Worm (Caenorhabditis elegans) whole organism, young adult: Measurements from ENCODE around the gene R09H10.1.

Experiments used
- B0261.1 ChIP-seq: sonication (generic microtip); optimal IDR thresholded peaks from 2 replicates; lab custom pipeline; 2016; ENCODE audit warnings: mild to moderate bottlenecking, missing genetic modification characterization, moderate library complexity, missing compliant biosample characterization
- C06A6.2 ChIP-seq: fragments of 200-800 bp; sonication (Bioruptor generic); conservative IDR thresholded peaks from 2 replicates; pipeline ENCODE4 v1.3.6; 2022; ENCODE audit warnings: missing genetic modification characterization, missing compliant biosample characterization
- D2030.7 ChIP-seq: fragments of 200-800 bp; sonication (Bioruptor generic); IDR thresholded peaks from 2 replicates; pipeline ENCODE4 v1.3.6; 2022; ENCODE audit warnings: missing genetic modification reagents, missing genetic modification characterization, missing compliant biosample characterization
- F23B12.7 ChIP-seq: sonication (generic microtip); optimal IDR thresholded peaks from 2 replicates; lab custom pipeline; 2017; ENCODE audit warnings: missing genetic modification characterization, mild to moderate bottlenecking, missing compliant biosample characterization, antibody characterized with exemption, moderate library complexity; ENCODE audit not compliant: insufficient read depth
- F33H1.4 ChIP-seq: fragments of 200-800 bp; sonication (Bioruptor generic); IDR thresholded peaks from 2 replicates; pipeline ENCODE4 v1.3.6; 2022; ENCODE audit warnings: missing genetic modification reagents, missing genetic modification characterization, missing compliant biosample characterization
- F37B4.10 ChIP-seq: fragments of 200-800 bp; sonication (Bioruptor generic); IDR thresholded peaks from 2 replicates; pipeline ENCODE4 v1.3.6; 2022; ENCODE audit warnings: missing genetic modification characterization, missing compliant biosample characterization
- F39B2.1 ChIP-seq: fragments of 200-800 bp; sonication (Bioruptor generic); IDR thresholded peaks from 2 replicates; pipeline ENCODE4 v1.3.6; 2022; ENCODE audit warnings: missing genetic modification reagents, missing genetic modification characterization, missing compliant biosample characterization
- F55B11.4 ChIP-seq: sonication (generic microtip); optimal IDR thresholded peaks from 2 replicates; lab custom pipeline; 2016; ENCODE audit warnings: missing compliant biosample characterization, missing genetic modification characterization, borderline replicate concordance; ENCODE audit not compliant: insufficient read depth
- T07F8.4 ChIP-seq: sonication (generic microtip); optimal IDR thresholded peaks from 2 replicates; lab custom pipeline; 2016; ENCODE audit warnings: mild to moderate bottlenecking, missing genetic modification characterization, moderate library complexity, missing compliant biosample characterization
- Y95B8A.8 ChIP-seq: fragments of 200-800 bp; sonication (Bioruptor generic); IDR thresholded peaks from 2 replicates; pipeline ENCODE4 v1.3.6; 2022; ENCODE audit warnings: missing genetic modification reagents, missing genetic modification characterization, missing compliant biosample characterization
- ZK185.1 ChIP-seq: sonication (generic microtip); optimal IDR thresholded peaks from 2 replicates; lab custom pipeline; 2016; ENCODE audit warnings: mild to moderate bottlenecking, missing genetic modification characterization, missing compliant biosample characterization; ENCODE audit not compliant: poor library complexity, severe bottlenecking
- akir-1 ChIP-seq: fragments of 200-800 bp; sonication (Bioruptor generic); optimal IDR thresholded peaks from 2 replicates; lab custom pipeline; 2018; ENCODE audit warnings: mild to moderate bottlenecking, missing genetic modification characterization, moderate library complexity, missing compliant biosample characterization
- atf-7 ChIP-seq: sonication (generic microtip); optimal IDR thresholded peaks from 2 replicates; lab custom pipeline; 2017; ENCODE audit warnings: mild to moderate bottlenecking, missing genetic modification characterization, missing compliant biosample characterization
- attf-5 ChIP-seq: fragments of 200-800 bp; sonication (Bioruptor generic); optimal IDR thresholded peaks from 2 replicates; lab custom pipeline; 2018; ENCODE audit warnings: mild to moderate bottlenecking, missing genetic modification characterization, missing compliant biosample characterization
- chd-7 ChIP-seq: sonication (generic microtip); optimal IDR thresholded peaks from 2 replicates; lab custom pipeline; 2016; ENCODE audit warnings: mild to moderate bottlenecking, missing genetic modification characterization, moderate library complexity, missing compliant biosample characterization
- egl-18 ChIP-seq: fragments of 200-800 bp; sonication (Bioruptor generic); IDR thresholded peaks from 2 replicates; pipeline ENCODE4 v1.3.6; 2022; ENCODE audit warnings: missing genetic modification reagents, missing genetic modification characterization, missing compliant biosample characterization
- gei-17 ChIP-seq: fragments of 200-800 bp; sonication (Bioruptor generic); optimal IDR thresholded peaks from 2 replicates; lab custom pipeline; 2018; ENCODE audit warnings: mild to moderate bottlenecking, missing genetic modification characterization, missing compliant biosample characterization
- hlh-12 ChIP-seq: sonication (generic microtip); optimal IDR thresholded peaks from 2 replicates; lab custom pipeline; 2016; ENCODE audit warnings: missing genetic modification characterization, missing compliant biosample characterization
- hmg-1.2 ChIP-seq: fragments of 200-800 bp; sonication (Bioruptor generic); IDR thresholded peaks from 2 replicates; pipeline ENCODE4 v1.3.6; 2022; ENCODE audit warnings: missing genetic modification reagents, missing genetic modification characterization, missing compliant biosample characterization
- lag-1 ChIP-seq: fragments of 200-800 bp; sonication (Bioruptor generic); IDR thresholded peaks from 2 replicates; pipeline ENCODE4 v1.3.6; 2022; ENCODE audit warnings: missing genetic modification reagents, missing genetic modification characterization, missing compliant biosample characterization
- let-526 ChIP-seq: fragments of 200-800 bp; sonication (Bioruptor generic); IDR thresholded peaks from 2 replicates; pipeline ENCODE4 v1.3.6; 2022; ENCODE audit warnings: missing genetic modification reagents, missing genetic modification characterization, missing compliant biosample characterization
- lin-35 ChIP-seq, 3 experiments: fragments of 150-350 bp in 2 of 3; sonication (generic microtip) in 1 of 3; optimal IDR thresholded peaks; 2 replicates each; lab custom pipeline; 2014 to 2018; ENCODE audit warnings: missing biosample characterization in 3 of 3, missing genetic modification characterization in 3 of 3, missing genetic modification reagents in 3 of 3
- nfya-1 ChIP-seq: sonication (generic microtip); optimal IDR thresholded peaks from 2 replicates; lab custom pipeline; 2017; ENCODE audit warnings: antibody characterized with exemption, missing compliant biosample characterization, missing genetic modification characterization, borderline replicate concordance; ENCODE audit not compliant: insufficient read depth
- nfya-2 ChIP-seq: fragments of 200-800 bp; sonication (Bioruptor generic); IDR thresholded peaks from 2 replicates; pipeline ENCODE4 v1.3.6; 2022; ENCODE audit warnings: missing genetic modification reagents, missing genetic modification characterization, missing compliant biosample characterization
- nfyb-1 ChIP-seq: fragments of 200-800 bp; sonication (Bioruptor generic); IDR thresholded peaks from 2 replicates; pipeline ENCODE4 v1.3.6; 2022; ENCODE audit warnings: missing genetic modification reagents, missing genetic modification characterization, missing compliant biosample characterization
- nhr-27 ChIP-seq: fragments of 200-800 bp; sonication (Bioruptor generic); optimal IDR thresholded peaks from 2 replicates; lab custom pipeline; 2018; ENCODE audit warnings: mild to moderate bottlenecking, missing genetic modification characterization, moderate library complexity, missing compliant biosample characterization
- nhr-90 ChIP-seq: sonication (generic microtip); optimal IDR thresholded peaks from 2 replicates; lab custom pipeline; 2016; ENCODE audit warnings: missing genotype, mild to moderate bottlenecking, missing genetic modification characterization, missing compliant biosample characterization
- pbrm-1 ChIP-seq: fragments of 200-800 bp; sonication (Bioruptor generic); IDR thresholded peaks from 2 replicates; pipeline ENCODE4 v1.3.6; 2022; ENCODE audit warnings: missing genetic modification reagents, missing genetic modification characterization, missing compliant biosample characterization
- pha-4 ChIP-seq: fragments of 150-350 bp; sonication (generic microtip); optimal IDR thresholded peaks from 2 replicates; lab custom pipeline; 2014; ENCODE audit warnings: missing biosample characterization, missing genetic modification reagents, missing genetic modification characterization
- rcor-1 ChIP-seq: fragments of 200-800 bp; sonication (Bioruptor generic); IDR thresholded peaks from 2 replicates; pipeline ENCODE4 v1.3.6; 2022; ENCODE audit warnings: missing genetic modification reagents, missing genetic modification characterization, missing compliant biosample characterization
- rec-8 ChIP-seq, 2 experiments: sonication (generic microtip); optimal IDR thresholded peaks; 2 replicates each; lab custom pipeline; 2016; ENCODE audit warnings: mild to moderate bottlenecking in 2 of 2, missing genetic modification characterization in 2 of 2, missing genetic modification reagents in 2 of 2, missing genotype in 2 of 2, missing biosample characterization in 1 of 2, missing compliant biosample characterization in 1 of 2, moderate library complexity in 1 of 2
- repo-1 ChIP-seq: sonication (generic microtip); optimal IDR thresholded peaks from 2 replicates; lab custom pipeline; 2017; ENCODE audit warnings: mild to moderate bottlenecking, missing genetic modification characterization, missing compliant biosample characterization
- rpc-1 ChIP-seq, 2 experiments: fragments of 150-350 bp in 1 of 2; sonication (generic microtip) in 1 of 2; optimal IDR thresholded peaks; 2 replicates each; lab custom pipeline; 2014 to 2018; ENCODE audit warnings: missing biosample characterization in 1 of 2, missing genetic modification characterization in 1 of 2, missing genetic modification reagents in 1 of 2, missing genotype in 1 of 2
- sea-2 ChIP-seq: fragments of 200-800 bp; sonication (Bioruptor generic); IDR thresholded peaks from 2 replicates; pipeline ENCODE4 v1.3.6; 2022; ENCODE audit warnings: missing genetic modification characterization, missing compliant biosample characterization
- unc-130 ChIP-seq: sonication (generic microtip); optimal IDR thresholded peaks from 2 replicates; lab custom pipeline; 2016; ENCODE audit warnings: missing genetic modification reagents, missing genetic modification characterization, missing compliant biosample characterization
- ztf-22 ChIP-seq: fragments of 200-800 bp; sonication (Bioruptor generic); optimal IDR thresholded peaks from 2 replicates; lab custom pipeline; 2018; ENCODE audit warnings: mild to moderate bottlenecking, missing genetic modification characterization, moderate library complexity, missing compliant biosample characterization
- ztf-25 ChIP-seq: fragments of 200-800 bp; sonication (Bioruptor generic); IDR thresholded peaks from 2 replicates; pipeline ENCODE4 v1.3.6; 2022; ENCODE audit warnings: missing genetic modification reagents, missing genetic modification characterization, missing compliant biosample characterization

R09H10.1 gene

DNA sequence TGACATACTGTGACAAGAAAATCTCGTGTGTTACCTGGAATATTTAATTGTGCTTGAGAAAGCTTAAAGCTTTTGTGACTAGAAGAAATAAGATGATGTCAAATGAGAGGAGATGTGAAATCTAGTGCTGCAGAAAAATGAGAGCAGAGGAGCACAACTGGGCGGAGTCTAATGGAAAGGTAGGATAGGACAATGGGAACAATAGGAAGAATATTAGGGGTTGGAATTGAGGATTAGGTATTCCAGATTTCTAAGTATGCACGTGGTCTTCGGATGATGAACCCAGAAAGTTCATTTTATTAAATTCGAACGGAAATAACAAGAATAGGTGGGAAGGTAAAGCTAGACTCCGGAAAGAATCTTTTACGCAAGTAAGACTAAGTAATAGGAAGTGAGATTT lies 6.5 kb upstream of the R09H10.1 start, which contains the start of gene C43F9.7:
C43F9.7 (minus strand) TSS at position 101 of the 400 bp plus-strand sequence.
- TF ChIP-seq pbrm-1, result no peak
- no peak for TF ChIP-seq rec-8 (tag; optimal IDR thresholded peaks at IDR 0.05; lab: Kevin White, UChicago)
- TF ChIP-seq D2030.7 (GFP tag; lab: Robert Waterston, UW), result no peak
- TF ChIP-seq pha-4 (tag; lab: Kevin White, UChicago), result no peak
- no peak for TF ChIP-seq lin-35 (GFP tag; optimal IDR thresholded peaks at IDR 0.05; lab: Kevin White, UChicago)
- TF ChIP-seq rpc-1 (optimal IDR thresholded peaks at IDR 0.05; lab: Kevin White, UChicago), result no peak
- no peak for TF ChIP-seq rpc-1 (tag; optimal IDR thresholded peaks at IDR 0.05; lab: Kevin White, UChicago)
- TF ChIP-seq nfya-1, result no peak
- no peak for TF ChIP-seq ztf-22 (GFP tag; lab: Kevin White, UChicago)
- no peak for TF ChIP-seq let-526
- TF ChIP-seq gei-17 (GFP tag; lab: Kevin White, UChicago), result no peak
- no peak for TF ChIP-seq nhr-27
- no peak for TF ChIP-seq Y95B8A.8
- no peak for TF ChIP-seq hmg-1.2 (GFP tag; lab: Robert Waterston, UW)
- TF ChIP-seq repo-1, result no peak
- no peak for TF ChIP-seq hlh-12 (tag; lab: Kevin White, UChicago)
- TF ChIP-seq T07F8.4, result no peak
- no peak for TF ChIP-seq C06A6.2 (GFP tag; lab: Robert Waterston, UW)
- no peak for TF ChIP-seq nfya-2 (GFP tag; lab: Robert Waterston, UW)

ce11 chrIV:10596505-10596904 lies 3.6 kb upstream of the R09H10.1 start, which contains the start of gene C43F9.11:
Gene C43F9.11, plus strand, starts transcription at chrIV:10596805.
- no peak for TF ChIP-seq nfyb-1 (GFP tag; lab: Robert Waterston, UW)
- no peak for TF ChIP-seq F33H1.4 (GFP tag; lab: Robert Waterston, UW)
- TF ChIP-seq nfya-1, result no peak
- TF ChIP-seq egl-18 (GFP tag; lab: Robert Waterston, UW), result no peak
- TF ChIP-seq nfya-2 (GFP tag; lab: Robert Waterston, UW), result no peak
- TF ChIP-seq B0261.1 (tag; lab: Kevin White, UChicago), result no peak
- TF ChIP-seq lag-1 (GFP tag; lab: Robert Waterston, UW), result no peak
- TF ChIP-seq akir-1 (GFP tag; lab: Kevin White, UChicago), result no peak
- TF ChIP-seq attf-5, result no peak
- TF ChIP-seq chd-7 (tag; lab: Kevin White, UChicago), result no peak
- no peak for TF ChIP-seq ztf-25 (GFP tag; lab: Robert Waterston, UW)
- no peak for TF ChIP-seq F39B2.1
- no peak for TF ChIP-seq nhr-90
- no peak for TF ChIP-seq F55B11.4
- no peak for TF ChIP-seq ZK185.1

DNA sequence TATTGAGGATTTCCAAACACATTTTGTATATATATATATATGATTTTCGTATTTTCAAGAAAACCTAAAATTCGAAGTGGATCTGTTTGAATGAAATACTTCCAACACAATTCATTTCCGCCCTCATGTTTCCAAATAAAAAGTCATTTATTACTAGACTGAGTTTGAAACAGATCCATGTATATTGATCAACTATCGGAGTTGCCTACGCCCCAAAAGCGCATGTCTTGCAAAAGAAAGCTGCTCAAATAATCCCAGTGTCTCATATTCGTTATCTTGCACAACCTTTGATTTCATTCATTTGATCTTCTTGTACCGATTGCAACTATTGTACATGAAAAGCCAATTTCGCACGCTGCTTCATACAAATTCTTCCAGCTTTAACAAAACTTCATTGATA lies 2.6 kb downstream of the R09H10.1 start, which contains the start of gene R09H10.2:
R09H10.2 (plus strand) TSS at position 301 of the 400 bp plus-strand sequence.
- no peak for TF ChIP-seq F23B12.7 (tag; lab: Kevin White, UChicago)
- TF ChIP-seq rcor-1 (GFP tag; lab: Robert Waterston, UW), result no peak
- no peak for TF ChIP-seq atf-7
- TF ChIP-seq sea-2 (GFP tag; lab: Robert Waterston, UW), result no peak
- no peak for TF ChIP-seq unc-130 (GFP tag; lab: Kevin White, UChicago)
- TF ChIP-seq F37B4.10, result no peak
- TF ChIP-seq, all 124 proteins: peak for 0
